Worm (Caenorhabditis elegans) whole organism, L2 larva: Measurements from ENCODE around the gene wago-5.

Experiments
- aly-2 ChIP-seq: fragments of 150-350 bp; optimal IDR thresholded peaks from 2 replicates; lab custom pipeline; 2014; ENCODE audit warnings: missing biosample characterization, missing genetic modification characterization
- elt-1 ChIP-seq: fragments of 150-350 bp; optimal IDR thresholded peaks from 2 replicates; lab custom pipeline; 2014; ENCODE audit warnings: missing biosample characterization, missing genetic modification characterization
- lin-39 ChIP-seq: fragments of 150-350 bp; optimal IDR thresholded peaks from 2 replicates; lab custom pipeline; 2014; ENCODE audit warnings: missing biosample characterization, missing genetic modification reagents, missing genetic modification characterization
- nhr-12 ChIP-seq: fragments of 150-350 bp; optimal IDR thresholded peaks from 2 replicates; lab custom pipeline; 2014; ENCODE audit warnings: missing biosample characterization, missing genetic modification characterization
- nhr-129 ChIP-seq: fragments of 150-350 bp; optimal IDR thresholded peaks from 2 replicates; lab custom pipeline; 2014; ENCODE audit warnings: missing biosample characterization, missing genetic modification characterization
- sma-3 ChIP-seq: sonication (generic microtip); optimal IDR thresholded peaks from 2 replicates; lab custom pipeline; 2016; ENCODE audit warnings: missing genetic modification reagents, missing genetic modification characterization, missing compliant biosample characterization
- unc-62 ChIP-seq: fragments of 150-350 bp; optimal IDR thresholded peaks from 2 replicates; lab custom pipeline; 2014; ENCODE audit warnings: missing biosample characterization, missing genetic modification reagents, missing genetic modification characterization
- ztf-11 ChIP-seq: sonication (generic microtip); optimal IDR thresholded peaks from 2 replicates; lab custom pipeline; 2017; ENCODE audit warnings: missing biosample characterization, missing genetic modification characterization

- TF ChIP-seq ztf-11 (tag; lab: Kevin White, UChicago), result no peak
- TF ChIP-seq elt-1 (tag; lab: Kevin White, UChicago), result no peak
- no peak for TF ChIP-seq sma-3 (GFP tag; lab: Kevin White, UChicago)
- TF ChIP-seq nhr-129, result no peak
- TF ChIP-seq unc-62 (GFP tag; lab: Kevin White, UChicago), result no peak
- no peak for TF ChIP-seq nhr-12 (tag; lab: Kevin White, UChicago)
- TF ChIP-seq aly-2, result no peak
- TF ChIP-seq lin-39 (tag; lab: Kevin White, UChicago), result no peak
Observed at ce11 chrII:5863893-5864292, 48.6 kb upstream of the wago-5 start, which contains the start of gene tag-234.
